Worm (Caenorhabditis elegans) whole organism, midembryonic: ENCODE results near the gene F25B4.8.

Experiments used
- T22C8.4 ChIP-seq: fragments of 200-800 bp; sonication (Bioruptor generic); IDR thresholded peaks from 2 replicates; pipeline ENCODE4 v1.3.6; 2022; ENCODE audit warnings: missing genetic modification characterization, missing compliant biosample characterization
- cog-1 ChIP-seq: sonication (generic microtip); optimal IDR thresholded peaks from 2 replicates; lab custom pipeline; 2016; ENCODE audit warnings: missing genetic modification characterization, missing compliant biosample characterization
- flt-1 ChIP-seq: fragments of 200-800 bp; sonication (Bioruptor generic); IDR thresholded peaks from 2 replicates; pipeline ENCODE4 v1.3.6; 2022; ENCODE audit warnings: missing genetic modification characterization, missing compliant biosample characterization
- klf-2 ChIP-seq: fragments of 200-800 bp; sonication (Bioruptor generic); conservative IDR thresholded peaks from 2 replicates; pipeline ENCODE4 v1.3.6; 2022; ENCODE audit warnings: missing genetic modification reagents, missing genetic modification characterization, missing compliant biosample characterization
- med-1 ChIP-seq: sonication (generic microtip); optimal IDR thresholded peaks from 2 replicates; lab custom pipeline; 2017; ENCODE audit warnings: missing genetic modification characterization, mild to moderate bottlenecking, missing compliant biosample characterization, antibody characterized with exemption, missing genetic modification reagents; ENCODE audit not compliant: insufficient read depth
- ref-1 ChIP-seq: fragments of 200-800 bp; sonication (Bioruptor generic); conservative IDR thresholded peaks from 2 replicates; pipeline ENCODE4 v1.3.6; 2022; ENCODE audit warnings: missing genetic modification reagents, missing genetic modification characterization, missing compliant biosample characterization
- tab-1 ChIP-seq: fragments of 200-800 bp; sonication (Bioruptor generic); IDR thresholded peaks from 2 replicates; pipeline ENCODE4 v1.3.6; 2022; ENCODE audit warnings: missing genetic modification characterization, missing compliant biosample characterization
- ztf-29 ChIP-seq: fragments of 200-800 bp; sonication (Bioruptor generic); IDR thresholded peaks from 2 replicates; pipeline ENCODE4 v1.3.6; 2022; ENCODE audit warnings: missing genetic modification reagents, missing genetic modification characterization, missing compliant biosample characterization

- TF ChIP-seq tab-1: no peak
- TF ChIP-seq med-1 (GFP tag; lab: Kevin White, UChicago): no peak
- TF ChIP-seq flt-1 (GFP tag; lab: Robert Waterston, UW): no peak
- no peak for TF ChIP-seq cog-1 (tag; lab: Kevin White, UChicago)
- TF ChIP-seq ref-1 (GFP tag; lab: Robert Waterston, UW): no peak
- TF ChIP-seq klf-2 (GFP tag; lab: Robert Waterston, UW): no peak
- no peak for TF ChIP-seq ztf-29 (GFP tag; lab: Robert Waterston, UW)
- TF ChIP-seq T22C8.4 (GFP tag; lab: Robert Waterston, UW): no peak
Measured at ce11 chrV:5647359-5647758, 44.2 kb downstream of the F25B4.8 start, which contains the start of gene C14C11.4.
